Worm (Caenorhabditis elegans): Measurements from ENCODE around the gene rsa-2.
"Not testable (repeated sequence)": the region's sequence is repeated elsewhere in the genome, so short reads cannot be mapped to it uniquely, and the experiment has no call there.

rsa-2 gene

DNA sequence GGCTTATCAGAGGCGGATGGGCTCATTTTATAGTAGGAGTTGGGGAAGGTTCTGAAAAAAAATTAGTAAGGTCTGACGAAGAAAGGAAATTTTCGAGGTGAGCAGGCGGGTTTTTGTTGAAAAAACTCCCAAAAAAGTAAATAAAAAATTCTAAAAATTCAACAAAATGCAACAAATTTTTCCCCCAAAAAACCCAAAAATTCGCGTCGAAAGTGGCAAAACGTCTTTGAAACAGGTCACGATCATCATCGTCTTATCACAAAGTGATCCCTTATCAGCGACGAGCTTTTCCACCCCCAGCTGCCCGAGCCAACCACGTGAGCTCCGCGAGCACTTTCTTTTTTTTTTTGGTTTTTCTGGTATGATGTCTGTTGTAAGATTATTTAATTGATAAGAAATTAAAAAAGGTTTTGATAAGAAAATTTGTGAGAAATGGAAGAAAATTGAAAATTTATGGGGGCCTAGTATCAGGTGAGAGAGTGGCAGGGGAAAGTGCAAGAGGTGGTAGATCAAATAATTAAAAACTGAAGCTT lies 36.7 kb upstream of the rsa-2 start, which contains the start of gene Y48A6B.7 (continued):
- TF ChIP-seq ama-1 (optimal IDR thresholded peaks at IDR 0.05) (no peak), ama-1 (GFP tag; optimal IDR thresholded peaks at IDR 0.05) (no peak), tbp1 (GFP tag; optimal IDR thresholded peaks at IDR 0.05) (peak; percentile 16)

ce11 chrIII:11029337-11029736 lies 33.9 kb upstream of the rsa-2 start, which contains the start of gene Y48A6B.8:
Gene Y48A6B.8, minus strand, starts transcription at chrIII:11029437.
- TF ChIP-seq Y67H2A.10 (GFP tag; conservative IDR thresholded peaks at IDR 0.05); ama-1 (optimal IDR thresholded peaks at IDR 0.05); ama-1 (GFP tag; optimal IDR thresholded peaks at IDR 0.05); snpc-4 (GFP tag; optimal IDR thresholded peaks at IDR 0.05); snpc-4 (tag; optimal IDR thresholded peaks at IDR 0.05): not testable (repeated sequence)

DNA sequence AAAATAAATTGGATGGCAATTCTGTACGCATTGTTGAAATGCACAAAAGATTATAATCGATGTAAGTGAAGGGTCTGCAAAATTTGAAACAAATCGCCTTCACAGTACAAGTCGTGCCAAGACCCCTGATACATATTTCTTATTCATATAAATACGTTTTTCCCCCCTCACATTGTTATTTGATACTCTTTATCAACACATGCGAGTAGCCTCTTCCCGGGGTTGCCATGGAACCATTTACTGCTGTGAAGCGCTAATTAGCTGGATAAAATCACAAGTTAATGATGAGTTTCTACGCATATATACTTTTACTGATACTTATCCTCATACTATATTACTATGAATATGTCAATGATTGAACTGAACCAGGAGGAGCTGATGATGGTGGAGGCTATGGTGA lies 32.0 kb upstream of the rsa-2 start, which contains the start of gene Y48A6B.14:
Gene Y48A6B.14 (plus strand): TSS at position 301 of the 400 bp plus-strand sequence.
- TF ChIP-seq Y53F4B.3 (GFP tag; IDR thresholded peaks at IDR 0.05), result no peak
- no peak for TF ChIP-seq Y67H2A.10 (GFP tag; conservative IDR thresholded peaks at IDR 0.05)

DNA sequence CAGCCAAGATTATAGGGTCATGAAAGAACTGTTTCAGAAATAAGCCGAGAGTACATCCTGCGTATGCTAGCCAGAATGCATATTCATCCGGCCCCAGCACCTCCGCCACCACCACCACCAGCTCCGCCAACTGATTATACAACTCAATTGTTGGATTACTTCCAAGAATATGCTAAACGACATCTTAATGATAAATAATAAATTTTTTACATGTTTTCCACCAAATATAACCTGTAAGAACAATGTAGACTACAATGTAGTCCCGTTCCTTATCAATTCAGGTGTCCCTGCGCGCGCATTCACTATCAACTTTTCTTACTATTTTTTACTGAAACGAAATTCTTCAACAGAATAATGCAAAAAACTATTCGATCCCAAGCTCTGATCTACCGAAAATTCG lies 30.4 kb upstream of the rsa-2 start, which contains the start of gene Y48A6B.9:
Gene Y48A6B.9 (plus strand): TSS at position 301 of the 400 bp plus-strand sequence.
- TF ChIP-seq ztf-3 (GFP tag; optimal IDR thresholded peaks at IDR 0.05) (no peak), ztf-28 (GFP tag; IDR thresholded peaks at IDR 0.05) (no peak), ZK185.1 (tag; optimal IDR thresholded peaks at IDR 0.05; ENCODE audit: poor library complexity, severe bottlenecking) (no peak)

- no peak; the same call in 1 of the 2 replicates for TF ChIP-seq rcor-1 (GFP tag; IDR thresholded peaks at IDR 0.05)
- no peak for TF ChIP-seq ztf-26 (tag; optimal IDR thresholded peaks at IDR 0.05)
- no peak for TF ChIP-seq hrde-1 (tag; optimal IDR thresholded peaks at IDR 0.05; ENCODE audit: borderline replicate concordance)
- TF ChIP-seq let-526 (GFP tag; IDR thresholded peaks at IDR 0.05), result no peak
- 0 out of 2 replicates have a peak, but pooled peaks have one; percentile 20 for TF ChIP-seq hmg-20 (GFP tag; IDR thresholded peaks at IDR 0.05)
- 0 out of 2 replicates have a peak, but pooled peaks have one; percentile 52 for TF ChIP-seq madf-3 (GFP tag; IDR thresholded peaks at IDR 0.05)
- peak; percentile 83 for TF ChIP-seq B0336.3 (GFP tag; IDR thresholded peaks at IDR 0.05)
- 0 out of 2 replicates have a peak, but pooled peaks have one; percentile 56 for TF ChIP-seq attf-6 (GFP tag; IDR thresholded peaks at IDR 0.05)
- TF ChIP-seq dpff-1 (tag; optimal IDR thresholded peaks at IDR 0.05), result no peak
- TF ChIP-seq snpc-3.4 (tag; optimal IDR thresholded peaks at IDR 0.05), result peak; percentile 90
- TF ChIP-seq athp-1 (tag; optimal IDR thresholded peaks at IDR 0.05), result peak; percentile 27
- peak; percentile 69 for TF ChIP-seq madf-8 (GFP tag; conservative IDR thresholded peaks at IDR 0.05)
- peak; percentile 56 for TF ChIP-seq lin-40 (tag; optimal IDR thresholded peaks at IDR 0.05)
- peak; percentile 90 for TF ChIP-seq Y53G8AR.9 (GFP tag; conservative IDR thresholded peaks at IDR 0.05)
- no peak for TF ChIP-seq ztf-18 (tag; optimal IDR thresholded peaks at IDR 0.05)
- peak; percentile 88 for TF ChIP-seq D2030.7 (GFP tag; IDR thresholded peaks at IDR 0.05)
- peak; percentile 89 for TF ChIP-seq lsl-1 (GFP tag; optimal IDR thresholded peaks at IDR 0.05)
- no peak for TF ChIP-seq egl-44 (GFP tag; IDR thresholded peaks at IDR 0.05)
- peak; percentile 75 for TF ChIP-seq F49E8.2 (tag; optimal IDR thresholded peaks at IDR 0.05; ENCODE audit: insufficient read depth)
- TF ChIP-seq attf-5 (GFP tag; optimal IDR thresholded peaks at IDR 0.05), result peak; percentile 34
- peak; percentile 64; the same call in 1 of the 2 replicates for TF ChIP-seq hsf-1 (GFP tag; IDR thresholded peaks at IDR 0.05)
- TF ChIP-seq snpc-1.1 (tag; optimal IDR thresholded peaks at IDR 0.05; ENCODE audit: insufficient read depth), result peak; percentile 83
- TF ChIP-seq K11D2.4 (GFP tag; IDR thresholded peaks at IDR 0.05), result no peak
- TF ChIP-seq him-1 (tag; optimal IDR thresholded peaks at IDR 0.05), result peak; percentile 36
- no peak for TF ChIP-seq B0261.1 (tag; optimal IDR thresholded peaks at IDR 0.05)
- TF ChIP-seq C06A6.2 (GFP tag; conservative IDR thresholded peaks at IDR 0.05), result no peak
- 0 out of 2 replicates have a peak, but pooled peaks have one; percentile 46 for TF ChIP-seq ztf-28 (GFP tag; IDR thresholded peaks at IDR 0.05)
- no peak for TF ChIP-seq gei-17 (GFP tag; optimal IDR thresholded peaks at IDR 0.05)
- no peak for TF ChIP-seq die-1 (tag; optimal IDR thresholded peaks at IDR 0.05)
- TF ChIP-seq Y53F4B.3 (GFP tag; IDR thresholded peaks at IDR 0.05), result 0 out of 2 replicates have a peak, but pooled peaks have one; percentile 19
- TF ChIP-seq F57A8.1 (GFP tag; optimal IDR thresholded peaks at IDR 0.05), result no peak
Measured at ce11 chrIII:11036132-11036531, 27.1 kb upstream of the rsa-2 start.
